Fruit fly (Drosophila melanogaster) whole organism, embryonic: ENCODE results near the gene CG43897.

Experiments used
- CG11456 ChIP-seq: fragments of 200-800 bp; sonication (Bioruptor generic); IDR thresholded peaks from 3 replicates; pipeline ENCODE4 v1.3.6; 2022; ENCODE audit warnings: missing biosample characterization, missing genetic modification characterization
- CG11504 ChIP-seq: fragments of 200-800 bp; sonication (Bioruptor generic); optimal IDR thresholded peaks from 3 replicates; lab custom pipeline; 2019; ENCODE audit warnings: missing biosample characterization, mild to moderate bottlenecking, missing genetic modification characterization, moderate library complexity
- CG12391 ChIP-seq: fragments of 200-800 bp; sonication (Bioruptor generic); optimal IDR thresholded peaks from 3 replicates; lab custom pipeline; 2018; ENCODE audit warnings: missing biosample characterization, mild to moderate bottlenecking, missing genetic modification characterization, moderate library complexity
- CG12942 ChIP-seq: fragments of 200-800 bp; sonication (Bioruptor generic); optimal IDR thresholded peaks from 3 replicates; lab custom pipeline; 2016; ENCODE audit warnings: missing biosample characterization, missing genetic modification characterization
- CG13123 ChIP-seq: fragments of 200-800 bp; sonication (Bioruptor generic); optimal IDR thresholded peaks from 2 replicates; lab custom pipeline; 2016; ENCODE audit warnings: missing biosample characterization, missing genetic modification characterization
- CG13894 ChIP-seq: fragments of 200-800 bp; sonication (Bioruptor generic); optimal IDR thresholded peaks from 3 replicates; lab custom pipeline; 2018; ENCODE audit warnings: missing biosample characterization, mild to moderate bottlenecking, missing genetic modification characterization, moderate library complexity
- CG15269 ChIP-seq: fragments of 200-800 bp; sonication (Bioruptor generic); optimal IDR thresholded peaks from 2 replicates; lab custom pipeline; 2018; ENCODE audit warnings: missing biosample characterization, mild to moderate bottlenecking, missing genetic modification characterization, moderate library complexity
- CG15696 ChIP-seq: fragments of 200-800 bp; sonication (Bioruptor generic); optimal IDR thresholded peaks from 2 replicates; lab custom pipeline; 2019; ENCODE audit warnings: missing biosample characterization, mild to moderate bottlenecking, missing genetic modification characterization, moderate library complexity
- CG17328 ChIP-seq: fragments of 200-800 bp; sonication (Bioruptor generic); IDR thresholded peaks from 2 replicates; pipeline ENCODE4 v1.3.6; 2022; ENCODE audit warnings: missing biosample characterization, missing genetic modification characterization
- CG17361 ChIP-seq: fragments of 200-800 bp; sonication (Bioruptor generic); IDR thresholded peaks from 3 replicates; pipeline ENCODE4 v1.3.6; 2022; ENCODE audit warnings: missing biosample characterization, missing genetic modification characterization
- CG2129 ChIP-seq: fragments of 200-800 bp; sonication (Bioruptor generic); IDR thresholded peaks from 2 replicates; pipeline ENCODE4 v1.3.6; 2022; ENCODE audit warnings: missing biosample characterization, missing genetic modification characterization; ENCODE audit not compliant: partially characterized antibody
- CG4854 ChIP-seq: fragments of 200-800 bp; sonication (Bioruptor generic); optimal IDR thresholded peaks from 2 replicates; lab custom pipeline; 2016; ENCODE audit warnings: missing biosample characterization, missing genetic modification characterization, inconsistent platforms
- CG6654 ChIP-seq: fragments of 200-800 bp; sonication (Bioruptor generic); optimal IDR thresholded peaks from 2 replicates; lab custom pipeline; 2017; ENCODE audit warnings: missing biosample characterization, mild to moderate bottlenecking, missing genetic modification characterization
- CG6791 ChIP-seq: fragments of 200-800 bp; sonication (Bioruptor generic); IDR thresholded peaks from 3 replicates; pipeline ENCODE4 v1.3.6; 2022; ENCODE audit warnings: missing biosample characterization, missing genetic modification characterization; ENCODE audit not compliant: partially characterized antibody
- CG7987 ChIP-seq: fragments of 200-800 bp; sonication (Bioruptor generic); optimal IDR thresholded peaks from 2 replicates; lab custom pipeline; 2018; ENCODE audit warnings: missing biosample characterization, mild to moderate bottlenecking, missing genetic modification characterization, moderate library complexity
- CG8478 ChIP-seq: fragments of >200 bp; optimal IDR thresholded peaks from 2 replicates; lab custom pipeline; 2018
- CrebB ChIP-seq: fragments of 200-800 bp; sonication (Bioruptor generic); optimal IDR thresholded peaks from 3 replicates; lab custom pipeline; 2018; ENCODE audit warnings: missing biosample characterization, mild to moderate bottlenecking, missing genetic modification characterization
- Dfd ChIP-seq, 2 experiments: fragments of >200 bp; optimal IDR thresholded peaks; 2 replicates each; lab custom pipeline; 2017; ENCODE audit warnings: missing biosample characterization in 2 of 2, missing genetic modification characterization in 2 of 2
- Doc2 ChIP-seq: fragments of 200-800 bp; sonication (Bioruptor generic); IDR thresholded peaks from 2 replicates; pipeline ENCODE4 v1.3.6; 2022; ENCODE audit warnings: missing biosample characterization, missing genetic modification characterization
- Dp ChIP-seq: fragments of 200-800 bp; sonication (Bioruptor generic); optimal IDR thresholded peaks from 2 replicates; lab custom pipeline; 2018; ENCODE audit warnings: missing biosample characterization, mild to moderate bottlenecking, missing genetic modification characterization, moderate library complexity
- Lhr ChIP-seq: fragments of 200-800 bp; sonication (Bioruptor generic); optimal IDR thresholded peaks from 3 replicates; lab custom pipeline; 2017; ENCODE audit warnings: mild to moderate bottlenecking, missing biosample characterization, missing genetic modification reagents, missing genetic modification characterization
- Max ChIP-seq: fragments of 200-800 bp; sonication (Bioruptor generic); optimal IDR thresholded peaks from 2 replicates; lab custom pipeline; 2016; ENCODE audit warnings: missing biosample characterization, mild to moderate bottlenecking, missing genetic modification characterization
- Nf-YC ChIP-seq: fragments of 200-800 bp; optimal IDR thresholded peaks from 3 replicates; lab custom pipeline; 2019; ENCODE audit warnings: missing biosample characterization, mild to moderate bottlenecking, missing genetic modification characterization, moderate library complexity
- Opbp ChIP-seq: fragments of 200-800 bp; sonication (Bioruptor generic); IDR thresholded peaks from 3 replicates; pipeline ENCODE4 v1.3.6; 2022; ENCODE audit warnings: missing biosample characterization, missing genetic modification characterization; ENCODE audit not compliant: partially characterized antibody
- Pdp1 ChIP-seq, 2 experiments: fragments of 200-800 bp; sonication (Bioruptor generic); optimal IDR thresholded peaks; 3 replicates each; lab custom pipeline; 2016; ENCODE audit warnings: missing biosample characterization in 2 of 2, missing genetic modification characterization in 2 of 2, mild to moderate bottlenecking in 1 of 2, moderate library complexity in 1 of 2
- chinmo ChIP-seq: fragments of 200-800 bp; sonication (Bioruptor generic); IDR thresholded peaks from 4 replicates; pipeline ENCODE4 v1.3.6; 2022; ENCODE audit warnings: missing biosample characterization, missing genetic modification characterization; ENCODE audit not compliant: partially characterized antibody
- chm ChIP-seq: fragments of 200-800 bp; sonication (Bioruptor generic); IDR thresholded peaks from 2 replicates; pipeline ENCODE4 v1.3.6; 2022; ENCODE audit warnings: missing biosample characterization, missing genetic modification characterization
- ci ChIP-seq: fragments of 200-800 bp; sonication (Bioruptor generic); IDR thresholded peaks from 3 replicates; pipeline ENCODE4 v1.3.6; 2022; ENCODE audit warnings: missing biosample characterization, missing genetic modification characterization
- ewg ChIP-seq: fragments of 200-800 bp; sonication (Bioruptor generic); optimal IDR thresholded peaks from 3 replicates; lab custom pipeline; 2017; ENCODE audit warnings: mild to moderate bottlenecking, missing biosample characterization, missing genetic modification reagents, missing genetic modification characterization
- fd64A ChIP-seq: fragments of 200-800 bp; sonication (Bioruptor generic); optimal IDR thresholded peaks from 3 replicates; lab custom pipeline; 2018; ENCODE audit warnings: missing biosample characterization, mild to moderate bottlenecking, missing genetic modification characterization
- lilli ChIP-seq: fragments of 200-800 bp; sonication (Bioruptor generic); optimal IDR thresholded peaks from 3 replicates; lab custom pipeline; 2016; ENCODE audit warnings: missing biosample characterization, missing genetic modification characterization
- lov ChIP-seq, 2 experiments: fragments of 200-800 bp in 1 of 2; fragments of >200 bp in 1 of 2; sonication (Bioruptor generic) in 1 of 2; IDR thresholded peaks in 1 of 2; optimal IDR thresholded peaks in 1 of 2; 2 replicates in 1 of 2; 3 replicates in 1 of 2; pipeline versions ENCODE4 v1.3.6 to Lab custom; 2017 to 2022; ENCODE audit warnings: missing biosample characterization in 1 of 2, missing genetic modification characterization in 1 of 2
- nau ChIP-seq: fragments of 200-800 bp; sonication (Bioruptor generic); optimal IDR thresholded peaks from 3 replicates; lab custom pipeline; 2017; ENCODE audit warnings: missing biosample characterization, mild to moderate bottlenecking, missing genetic modification characterization, missing genetic modification reagents
- pho ChIP-seq: fragments of 200-800 bp; sonication (Bioruptor generic); optimal IDR thresholded peaks from 2 replicates; lab custom pipeline; 2016; ENCODE audit warnings: missing biosample characterization, missing genetic modification characterization
- pros ChIP-seq: fragments of 200-800 bp; sonication (Bioruptor generic); optimal IDR thresholded peaks from 3 replicates; lab custom pipeline; 2019; ENCODE audit warnings: missing biosample characterization, mild to moderate bottlenecking, missing genetic modification characterization, moderate library complexity
- row ChIP-seq: fragments of 200-800 bp; sonication (Bioruptor generic); IDR thresholded peaks from 3 replicates; pipeline ENCODE4 v1.3.6; 2022; ENCODE audit warnings: missing biosample characterization, missing genetic modification characterization
- sima ChIP-seq: fragments of 200-800 bp; sonication (Bioruptor generic); optimal IDR thresholded peaks from 2 replicates; lab custom pipeline; 2016; ENCODE audit warnings: missing biosample characterization, missing genetic modification characterization
- sr ChIP-seq: fragments of 200-800 bp; sonication (Bioruptor generic); IDR thresholded peaks from 3 replicates; pipeline ENCODE4 v1.3.6; 2022; ENCODE audit warnings: missing biosample characterization, missing genetic modification characterization
- tio ChIP-seq: fragments of 200-800 bp; sonication (Bioruptor generic); optimal IDR thresholded peaks from 2 replicates; lab custom pipeline; 2017; ENCODE audit warnings: missing biosample characterization, missing genetic modification characterization, inconsistent platforms
- vvl ChIP-seq: fragments of 200-800 bp; sonication (Bioruptor generic); IDR thresholded peaks from 2 replicates; pipeline ENCODE4 v1.3.6; 2022; ENCODE audit warnings: missing biosample characterization, missing genetic modification characterization
- zfh2 ChIP-seq: fragments of 200-800 bp; sonication (Bioruptor generic); optimal IDR thresholded peaks from 2 replicates; lab custom pipeline; 2016; ENCODE audit warnings: missing biosample characterization, missing genetic modification characterization

CG43897 gene

DNA sequence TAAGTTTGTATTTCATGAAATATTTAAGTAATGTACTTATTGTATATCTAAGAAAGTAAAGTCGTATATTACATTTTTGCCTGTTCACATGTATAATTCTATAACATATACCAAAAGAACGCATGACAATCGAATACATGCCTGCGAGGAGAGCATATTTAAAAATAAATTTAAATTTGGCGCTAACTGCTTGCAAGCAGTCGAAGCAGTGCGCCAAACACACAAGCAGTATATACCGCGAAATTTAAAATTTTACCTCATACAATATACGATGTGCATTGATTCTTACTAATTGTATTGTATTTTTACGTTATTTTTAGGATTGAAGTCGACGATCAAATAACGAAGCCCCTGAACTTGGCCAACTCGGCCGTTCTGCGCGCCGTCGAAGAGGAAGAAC is 10.6 kb downstream of the CG43897 start (continued):
- TF ChIP-seq CG2129 (GFP tag; lab: Robert Waterston, UW) (no peak), Max (no peak), CG6791 (GFP tag; lab: Robert Waterston, UW) (0 out of 3 replicates have a peak, but pooled peaks have one; percentile 31), Lhr (GFP tag; lab: Kevin White, UChicago) (no peak), Opbp (GFP tag; lab: Robert Waterston, UW) (0 out of 3 replicates have a peak, but pooled peaks have one; percentile 29), Dp (GFP tag; lab: Kevin White, UChicago) (peak; percentile 81), Dfd (GFP tag; optimal IDR thresholded peaks at IDR 0.05; lab: Kevin White, UChicago) (peak in 1 of 2 experiments; percentile 91), CG11504 (tag; lab: Kevin White, UChicago) (peak; percentile 29), pho (GFP tag; lab: Kevin White, UChicago) (no peak), CG13123 (GFP tag; lab: Kevin White, UChicago) (no peak), CG12391 (no peak)

DNA sequence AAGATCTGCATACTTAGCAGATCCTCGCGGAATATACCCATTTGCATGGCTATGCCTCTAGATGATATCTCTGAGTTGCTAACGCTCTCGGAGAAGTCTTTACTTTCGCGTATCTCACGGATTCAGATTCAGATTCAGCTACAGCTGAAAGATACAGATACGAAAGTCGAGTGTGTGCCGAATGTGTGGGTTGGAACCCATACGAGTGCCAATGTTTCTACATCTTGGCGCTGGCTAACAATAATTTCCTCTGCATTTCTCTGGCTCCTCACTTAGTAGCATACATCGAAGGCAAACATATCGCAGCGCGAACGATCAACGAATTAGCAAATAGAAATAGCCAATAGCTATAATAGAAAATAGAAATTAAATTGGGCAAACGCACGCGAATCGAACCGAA is 15.5 kb downstream of the CG43897 start:
- TF ChIP-seq CG15269 (tag; lab: Kevin White, UChicago): no peak
- no peak for TF ChIP-seq fd64A (GFP tag; lab: Kevin White, UChicago)
- TF ChIP-seq Doc2 (GFP tag; lab: Robert Waterston, UW): no peak
- TF ChIP-seq chinmo (GFP tag; lab: Robert Waterston, UW): 0 out of 4 replicates have a peak, but pooled peaks have one; percentile 53
- peak; percentile 82 for TF ChIP-seq sr (GFP tag; lab: Robert Waterston, UW)

DNA sequence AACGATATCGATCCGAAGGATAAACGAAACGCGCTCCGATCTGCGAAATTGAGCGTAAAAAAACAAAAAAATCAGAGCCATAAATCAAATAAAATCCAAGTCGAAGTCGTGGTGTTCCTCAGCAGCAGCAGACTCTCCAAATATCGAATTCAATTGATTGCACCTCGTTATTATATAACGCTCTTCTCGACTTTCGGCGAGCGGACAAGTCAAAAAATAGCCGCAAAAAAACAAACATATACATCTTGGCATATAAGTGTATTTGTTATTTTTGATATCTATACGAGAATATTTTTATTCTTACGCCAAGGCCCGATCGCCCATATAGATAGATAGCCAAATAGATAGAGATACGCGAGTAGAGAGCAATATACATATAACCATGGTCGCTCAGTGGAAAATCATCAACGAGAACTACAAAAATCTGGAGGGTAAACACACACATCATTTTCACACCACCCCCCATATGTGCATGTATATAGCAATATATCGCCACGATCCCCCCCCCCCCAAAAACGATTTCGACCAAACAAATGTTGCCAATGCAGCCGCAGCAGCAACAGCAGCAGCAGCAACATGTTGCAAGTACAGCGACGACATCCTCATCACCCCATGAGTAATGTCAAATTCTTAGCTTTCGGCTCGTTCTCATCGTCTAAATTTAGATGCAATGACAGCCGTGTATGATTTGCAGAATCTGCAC is 16.1 kb downstream of the CG43897 start:
- TF ChIP-seq CG11456 (GFP tag; lab: Robert Waterston, UW): no peak
- peak in 1 of 2 experiments; percentile 90 for TF ChIP-seq Pdp1 (GFP tag; optimal IDR thresholded peaks at IDR 0.05; lab: Kevin White, UChicago)
- TF ChIP-seq CG11504 (tag; lab: Kevin White, UChicago): peak; percentile 92

DNA sequence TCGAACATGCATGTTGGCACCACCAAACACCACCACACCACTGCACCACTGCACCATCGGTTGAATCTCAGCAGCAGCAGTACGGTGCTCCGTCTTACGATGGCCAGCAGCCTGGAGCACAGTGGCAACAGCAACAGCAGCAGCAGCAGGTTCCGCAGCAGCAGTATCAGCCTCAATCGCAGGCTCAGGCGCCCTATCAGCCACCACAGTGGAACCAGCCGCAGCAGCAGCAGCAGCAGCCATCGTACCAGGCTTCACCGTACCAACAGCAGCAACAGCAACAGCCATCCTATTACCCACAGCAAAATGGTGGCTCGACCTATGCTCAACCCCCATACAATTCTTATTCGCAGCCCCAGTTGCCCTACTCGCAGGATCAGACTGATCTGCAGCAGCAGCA is 18.5 kb downstream of the CG43897 start:
- TF ChIP-seq Nf-YC (tag; lab: Kevin White, UChicago) (no peak), CrebB (tag; lab: Kevin White, UChicago) (no peak), CG17361 (no peak), ci (GFP tag; lab: Robert Waterston, UW) (0 out of 3 replicates have a peak, but pooled peaks have one; percentile 9), CG8478 (peak; percentile 57)

DNA sequence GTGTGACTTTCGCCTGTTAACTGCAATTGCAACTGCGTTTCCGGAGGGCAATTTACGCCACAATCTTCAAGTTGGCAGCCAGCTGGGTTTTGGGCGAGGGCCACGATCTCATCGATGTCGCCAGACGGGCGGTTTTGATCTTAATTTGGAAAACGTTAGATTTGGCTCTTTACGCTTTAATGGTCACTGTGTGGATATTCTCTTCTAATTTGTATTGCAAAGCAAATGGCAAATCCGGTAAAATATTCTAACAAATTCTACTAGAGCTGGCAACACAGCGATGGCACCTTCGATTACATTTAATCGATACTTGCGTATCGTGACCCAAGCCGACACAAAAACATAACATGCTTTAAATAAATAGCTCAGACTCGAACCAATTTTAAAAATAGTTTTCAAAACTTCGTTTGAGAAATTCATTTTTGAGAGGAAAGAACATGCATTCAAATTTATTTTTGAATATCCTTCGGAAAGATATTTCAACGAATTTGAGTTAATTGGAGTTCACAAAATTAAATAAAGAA is 22.9 kb downstream of the CG43897 start, which contains the start of gene I-2:
I-2 (minus strand) TSS at position 282 of the 524 bp plus-strand sequence.
- TF ChIP-seq pros (GFP tag; lab: Kevin White, UChicago): no peak
- TF ChIP-seq chm (GFP tag; lab: Robert Waterston, UW): 0 out of 2 replicates have a peak, but pooled peaks have one; percentile 28
- TF ChIP-seq CG4854 (GFP tag; lab: Kevin White, UChicago): no peak
- no peak for TF ChIP-seq tio (GFP tag; lab: Kevin White, UChicago)
- TF ChIP-seq CG6654 (GFP tag; lab: Kevin White, UChicago): no peak
- no peak for TF ChIP-seq lov (optimal IDR thresholded peaks at IDR 0.05; lab: Kevin White, UChicago)
- no peak for TF ChIP-seq lov (GFP tag; IDR thresholded peaks at IDR 0.05; lab: Robert Waterston, UW)
- no peak for TF ChIP-seq CG15696 (tag; lab: Kevin White, UChicago)
- no peak for TF ChIP-seq ewg
- TF ChIP-seq CG12942: no peak
- no peak for TF ChIP-seq Max
- no peak for TF ChIP-seq CG7987 (GFP tag; lab: Kevin White, UChicago)
- no peak for TF ChIP-seq CG13894
- peak; percentile 91 for TF ChIP-seq row (GFP tag; lab: Robert Waterston, UW)
- no peak for TF ChIP-seq sima (GFP tag; lab: Kevin White, UChicago)
- TF ChIP-seq CG17328 (GFP tag; lab: Robert Waterston, UW): no peak
- TF ChIP-seq lilli (GFP tag; lab: Kevin White, UChicago): peak; percentile 58
- TF ChIP-seq nau (GFP tag; lab: Kevin White, UChicago): no peak
- TF ChIP-seq vvl (GFP tag; lab: Robert Waterston, UW): peak; percentile 29; the same call in 1 of the 2 replicates
- no peak for TF ChIP-seq zfh2
